Worm (Caenorhabditis elegans): ENCODE measurements around the gene sma-4.

sma-4 gene

ce11 chrIII:5811957-5812356 is 4.1 kb upstream of the sma-4 start:
- TF ChIP-seq mep-1 (tag; optimal IDR thresholded peaks at IDR 0.05) (no peak), lsy-2 (tag; optimal IDR thresholded peaks at IDR 0.05) (no peak), nhr-237 (tag; optimal IDR thresholded peaks at IDR 0.05) (no peak), unc-120 (tag; optimal IDR thresholded peaks at IDR 0.05; ENCODE audit: poor library complexity, severe bottlenecking) (no peak), zip-8 (tag; optimal IDR thresholded peaks at IDR 0.05) (no peak), lin-32 (GFP tag; optimal IDR thresholded peaks at IDR 0.05) (no peak), ceh-83 (GFP tag; optimal IDR thresholded peaks at IDR 0.05) (no peak), blmp-1 (tag; optimal IDR thresholded peaks at IDR 0.05) (no peak), sptf-1 (tag; optimal IDR thresholded peaks at IDR 0.05) (no peak), snpc-4 (tag; optimal IDR thresholded peaks at IDR 0.05) (no peak), ceh-43 (GFP tag; optimal IDR thresholded peaks at IDR 0.05) (no peak), drap-1 (GFP tag; optimal IDR thresholded peaks at IDR 0.05) (no peak), pha-4 (tag; optimal IDR thresholded peaks at IDR 0.05) (no peak), lin-13 (tag; optimal IDR thresholded peaks at IDR 0.05) (no peak), sem-2 (GFP tag; optimal IDR thresholded peaks at IDR 0.05) (no peak), elt-1 (tag; optimal IDR thresholded peaks at IDR 0.05; ENCODE audit: borderline replicate concordance, insufficient read depth) (no peak), elt-3 (tag; optimal IDR thresholded peaks at IDR 0.05) (no peak), nhr-28 (tag; optimal IDR thresholded peaks at IDR 0.05) (no peak)

- TF ChIP-seq flh-1 (GFP tag; optimal IDR thresholded peaks at IDR 0.05) (no peak), unc-62 (GFP tag; optimal IDR thresholded peaks at IDR 0.05) (peak; percentile 59), unc-120 (tag; optimal IDR thresholded peaks at IDR 0.05; ENCODE audit: poor library complexity, severe bottlenecking) (no peak)
These were observed 3.4 kb upstream of the sma-4 start for ce11 chrIII:5812672-5813071.

ce11 chrIII:5813501-5813900 is 2.5 kb upstream of the sma-4 start:
- TF ChIP-seq unc-62 (GFP tag; optimal IDR thresholded peaks at IDR 0.05) = no peak
- TF ChIP-seq ceh-39 (tag; optimal IDR thresholded peaks at IDR 0.05) = no peak
- TF ChIP-seq sptf-1 (tag; optimal IDR thresholded peaks at IDR 0.05) = no peak
- no peak for TF ChIP-seq mls-2 (tag; optimal IDR thresholded peaks at IDR 0.05)
- TF ChIP-seq snpc-4 (tag; optimal IDR thresholded peaks at IDR 0.05) = no peak

ce11 chrIII:5814098-5814497 is 1.9 kb upstream of the sma-4 start:
- TF ChIP-seq unc-120 (tag; optimal IDR thresholded peaks at IDR 0.05; ENCODE audit: poor library complexity, severe bottlenecking) (no peak), tbx-8 (GFP tag; optimal IDR thresholded peaks at IDR 0.05) (no peak), zip-8 (tag; optimal IDR thresholded peaks at IDR 0.05) (no peak), lin-13 (tag; optimal IDR thresholded peaks at IDR 0.05) (no peak), elt-1 (tag; optimal IDR thresholded peaks at IDR 0.05; ENCODE audit: borderline replicate concordance, insufficient read depth) (no peak), cnd-1 (tag; optimal IDR thresholded peaks at IDR 0.05) (no peak), sem-2 (GFP tag; optimal IDR thresholded peaks at IDR 0.05) (no peak), nhr-76 (tag; optimal IDR thresholded peaks at IDR 0.05) (no peak), mab-5 (tag; optimal IDR thresholded peaks at IDR 0.05) (no peak), ceh-39 (tag; optimal IDR thresholded peaks at IDR 0.05) (no peak), hlh-1 (tag; optimal IDR thresholded peaks at IDR 0.05) (no peak)

ce11 chrIII:5814799-5815198 is 1.2 kb upstream of the sma-4 start, which contains the start of gene R12B2.7:
Gene R12B2.7, plus strand, starts transcription at chrIII:5815045.
- TF ChIP-seq nhr-237 (tag; optimal IDR thresholded peaks at IDR 0.05) = no peak
- TF ChIP-seq blmp-1 (tag; optimal IDR thresholded peaks at IDR 0.05) = no peak
- TF ChIP-seq bed-3 (GFP tag; optimal IDR thresholded peaks at IDR 0.05) = no peak
- peak; percentile 13 for TF ChIP-seq lin-13 (tag; optimal IDR thresholded peaks at IDR 0.05)

ce11 chrIII:5822816-5823215 is 6.8 kb downstream of the sma-4 start:
- TF ChIP-seq ces-1 (GFP tag; optimal IDR thresholded peaks at IDR 0.05) (peak; percentile 58), nhr-2 (tag; optimal IDR thresholded peaks at IDR 0.05) (no peak)
